Worm (Caenorhabditis elegans) whole organism, L4 larva: ENCODE measurements around the gene Y54F10AL.1.

Experiments used
- F26F4.8 ChIP-seq: fragments of 200-800 bp; sonication (Bioruptor generic); conservative IDR thresholded peaks from 2 replicates; pipeline ENCODE4 v1.3.6; 2022; ENCODE audit warnings: missing genetic modification characterization, missing compliant biosample characterization
- F44E2.7 ChIP-seq: fragments of 200-800 bp; sonication (Bioruptor generic); IDR thresholded peaks from 2 replicates; pipeline ENCODE4 v2.1.2; 2022; ENCODE audit warnings: missing genetic modification characterization, missing compliant biosample characterization
- T20F7.1 ChIP-seq: fragments of 200-800 bp; sonication (Bioruptor generic); optimal IDR thresholded peaks from 2 replicates; lab custom pipeline; 2018; ENCODE audit warnings: mild to moderate bottlenecking, missing genetic modification characterization, missing compliant biosample characterization
- Y75B8A.6 ChIP-seq: fragments of 200-800 bp; sonication (Bioruptor generic); IDR thresholded peaks from 2 replicates; pipeline ENCODE4 v1.3.6; 2022; ENCODE audit warnings: missing genetic modification reagents, missing genetic modification characterization, missing compliant biosample characterization
- ZK337.2 ChIP-seq: fragments of 200-800 bp; sonication (Bioruptor generic); IDR thresholded peaks from 2 replicates; pipeline ENCODE4 v1.3.6; 2022; ENCODE audit warnings: missing genetic modification reagents, missing genetic modification characterization, missing compliant biosample characterization
- aha-1 ChIP-seq: fragments of 150-350 bp; peaks from one replicate; lab custom pipeline; 2014; ENCODE audit warnings: missing biosample characterization, missing genetic modification characterization
- arid-1 ChIP-seq: fragments of 200-800 bp; sonication (Bioruptor generic); conservative IDR thresholded peaks from 2 replicates; pipeline ENCODE4 v1.3.6; 2022; ENCODE audit warnings: missing genetic modification reagents, missing genetic modification characterization, missing compliant biosample characterization
- ceh-62 ChIP-seq: sonication (generic microtip); optimal IDR thresholded peaks from 2 replicates; lab custom pipeline; 2017; ENCODE audit warnings: missing biosample characterization, missing genetic modification characterization
- ceh-82 ChIP-seq: sonication (generic microtip); optimal IDR thresholded peaks from 2 replicates; lab custom pipeline; 2017; ENCODE audit warnings: missing biosample characterization, missing genetic modification characterization
- duxl-1 ChIP-seq: sonication (generic microtip); optimal IDR thresholded peaks from 2 replicates; lab custom pipeline; 2016; ENCODE audit warnings: mild to moderate bottlenecking, missing genetic modification characterization, moderate library complexity, missing compliant biosample characterization; ENCODE audit not compliant: poor library complexity
- egl-43 ChIP-seq: fragments of 200-800 bp; sonication (Bioruptor generic); IDR thresholded peaks from 2 replicates; pipeline ENCODE4 v1.3.6; 2022; ENCODE audit warnings: missing genetic modification reagents, missing genetic modification characterization, missing compliant biosample characterization
- fkh-10 ChIP-seq: fragments of 150-350 bp; optimal IDR thresholded peaks from 2 replicates; lab custom pipeline; 2014; ENCODE audit warnings: missing biosample characterization, missing genetic modification reagents, missing genetic modification characterization
- hmg-1.1 ChIP-seq: fragments of 200-800 bp; sonication (Bioruptor generic); IDR thresholded peaks from 2 replicates; pipeline ENCODE4 v1.3.6; 2022; ENCODE audit warnings: missing genetic modification reagents, missing genetic modification characterization, missing compliant biosample characterization
- lim-7 ChIP-seq: fragments of 200-800 bp; sonication (Bioruptor generic); IDR thresholded peaks from 2 replicates; pipeline ENCODE4 v1.3.6; 2022; ENCODE audit warnings: missing genetic modification characterization, missing compliant biosample characterization
- lin-1 ChIP-seq: fragments of 200-800 bp; sonication (Bioruptor generic); IDR thresholded peaks from 2 replicates; pipeline ENCODE4 v1.3.6; 2022; ENCODE audit warnings: missing genetic modification reagents, missing genetic modification characterization, missing compliant biosample characterization
- lin-13 ChIP-seq: fragments of 150-350 bp; optimal IDR thresholded peaks from 2 replicates; lab custom pipeline; 2014; ENCODE audit warnings: missing biosample characterization, missing genetic modification reagents, missing genetic modification characterization
- lin-38 ChIP-seq: fragments of 200-800 bp; sonication (Bioruptor generic); IDR thresholded peaks from 2 replicates; pipeline ENCODE4 v1.3.6; 2022; ENCODE audit warnings: missing genetic modification reagents, missing genetic modification characterization, missing compliant biosample characterization
- lin-39 ChIP-seq: fragments of 150-350 bp; optimal IDR thresholded peaks from 2 replicates; lab custom pipeline; 2014; ENCODE audit warnings: missing biosample characterization, missing genetic modification reagents, missing genetic modification characterization
- lsy-2 ChIP-seq, 2 experiments: fragments of 150-350 bp in 1 of 2; sonication (generic microtip) in 1 of 2; optimal IDR thresholded peaks; 2 replicates each; lab custom pipeline; 2014 to 2017; ENCODE audit warnings: missing biosample characterization in 2 of 2, missing genetic modification characterization in 2 of 2
- madf-5 ChIP-seq, 2 experiments: fragments of 200-800 bp; sonication (Bioruptor generic); IDR thresholded peaks; 2 replicates each; pipeline ENCODE4 v1.3.6; 2022; ENCODE audit warnings: missing compliant biosample characterization in 2 of 2, missing genetic modification characterization in 2 of 2
- mdl-1 ChIP-seq, 2 experiments: fragments of 150-350 bp in 1 of 2; sonication (generic microtip) in 1 of 2; optimal IDR thresholded peaks; 2 replicates each; lab custom pipeline; 2014 to 2017; ENCODE audit warnings: missing biosample characterization in 2 of 2, missing genetic modification characterization in 2 of 2
- mep-1 ChIP-seq: fragments of 150-350 bp; sonication (generic microtip); optimal IDR thresholded peaks from 3 replicates; lab custom pipeline; 2014; ENCODE audit warnings: missing biosample characterization, missing genetic modification characterization
- mxl-3 ChIP-seq: fragments of 200-800 bp; sonication (Bioruptor generic); optimal IDR thresholded peaks from 2 replicates; lab custom pipeline; 2018; ENCODE audit warnings: mild to moderate bottlenecking, missing genetic modification characterization, missing compliant biosample characterization
- nhr-10 ChIP-seq: fragments of 150-350 bp; optimal IDR thresholded peaks from 2 replicates; lab custom pipeline; 2014; ENCODE audit warnings: missing biosample characterization, missing genetic modification characterization
- nhr-42 ChIP-seq: fragments of 200-800 bp; sonication (Bioruptor generic); IDR thresholded peaks from 2 replicates; pipeline ENCODE4 v1.3.6; 2022; ENCODE audit warnings: missing genetic modification characterization, missing compliant biosample characterization
- nhr-48 ChIP-seq: sonication (generic microtip); optimal IDR thresholded peaks from 2 replicates; lab custom pipeline; 2016; ENCODE audit warnings: mild to moderate bottlenecking, missing genetic modification characterization, missing compliant biosample characterization
- nhr-6 ChIP-seq: fragments of 150-350 bp; optimal IDR thresholded peaks from 2 replicates; lab custom pipeline; 2014; ENCODE audit warnings: missing biosample characterization, missing genetic modification characterization
- nhr-76 ChIP-seq: fragments of 150-350 bp; optimal IDR thresholded peaks from 2 replicates; lab custom pipeline; 2014; ENCODE audit warnings: missing biosample characterization, missing genetic modification characterization
- nhr-77 ChIP-seq: fragments of 150-350 bp; optimal IDR thresholded peaks from 2 replicates; lab custom pipeline; 2014; ENCODE audit warnings: missing biosample characterization, missing genetic modification characterization
- rbr-2 ChIP-seq: sonication (generic microtip); optimal IDR thresholded peaks from 2 replicates; lab custom pipeline; 2016; ENCODE audit warnings: missing genotype, missing genetic modification characterization, missing compliant biosample characterization
- saeg-2 ChIP-seq: fragments of 200-800 bp; sonication (Bioruptor generic); IDR thresholded peaks from 2 replicates; pipeline ENCODE4 v1.3.6; 2022; ENCODE audit warnings: missing genetic modification reagents, missing genetic modification characterization, missing compliant biosample characterization
- sdz-12 ChIP-seq: fragments of 200-800 bp; sonication (Bioruptor generic); optimal IDR thresholded peaks from 2 replicates; lab custom pipeline; 2018; ENCODE audit warnings: mild to moderate bottlenecking, missing genetic modification characterization, missing compliant biosample characterization
- set-16 ChIP-seq: fragments of 200-800 bp; sonication (Bioruptor generic); IDR thresholded peaks from 2 replicates; pipeline ENCODE4 v1.3.6; 2022; ENCODE audit warnings: missing genetic modification reagents, missing genetic modification characterization, missing compliant biosample characterization
- spr-1 ChIP-seq: sonication (generic microtip); optimal IDR thresholded peaks from 2 replicates; lab custom pipeline; 2016; ENCODE audit warnings: mild to moderate bottlenecking, missing genetic modification characterization, missing compliant biosample characterization
- zag-1 ChIP-seq: fragments of 150-350 bp; optimal IDR thresholded peaks from 2 replicates; lab custom pipeline; 2014; ENCODE audit warnings: missing biosample characterization, missing genetic modification characterization
- zfp-3 ChIP-seq: fragments of 200-800 bp; sonication (Bioruptor generic); conservative IDR thresholded peaks from 2 replicates; pipeline ENCODE4 v1.3.6; 2022; ENCODE audit warnings: missing genetic modification reagents, missing genetic modification characterization, missing compliant biosample characterization
- zip-11 ChIP-seq: fragments of 200-800 bp; sonication (Bioruptor generic); IDR thresholded peaks from 2 replicates; pipeline ENCODE4 v1.3.6; 2022; ENCODE audit warnings: missing genetic modification characterization, missing compliant biosample characterization
- zip-2 ChIP-seq: fragments of 150-350 bp; optimal IDR thresholded peaks from 2 replicates; lab custom pipeline; 2014; ENCODE audit warnings: missing biosample characterization, missing genetic modification characterization

Y54F10AL.1 gene

DNA sequence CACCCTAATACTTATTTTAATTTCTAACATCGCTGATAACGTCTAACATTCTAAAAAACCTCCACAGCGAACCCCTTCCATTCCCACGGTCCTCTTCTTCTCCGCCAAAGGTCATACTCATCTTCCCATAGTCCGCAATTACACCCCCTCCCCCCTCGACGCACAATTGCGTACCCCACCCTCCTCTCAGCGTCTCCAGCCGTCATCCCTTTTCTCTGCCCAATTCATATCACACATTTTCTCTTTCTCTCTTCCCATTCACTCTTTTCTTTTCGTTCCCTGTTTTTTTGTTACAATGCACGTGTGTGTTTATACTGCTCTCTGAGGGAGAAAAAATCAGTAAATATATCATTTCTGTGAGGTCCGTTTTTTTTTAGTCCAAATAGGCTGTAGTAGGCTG is 15.7 kb upstream of the Y54F10AL.1 start (continued):
- peak; percentile 54 for TF ChIP-seq lin-13 (GFP tag; lab: Kevin White, UChicago)
- no peak for TF ChIP-seq saeg-2 (GFP tag; lab: Robert Waterston, UW)
- no peak for TF ChIP-seq nhr-48
- TF ChIP-seq zip-11: no peak
- TF ChIP-seq zfp-3: no peak
- TF ChIP-seq rbr-2 (tag; lab: Kevin White, UChicago): no peak
- no peak for TF ChIP-seq nhr-10 (tag; lab: Kevin White, UChicago)
- TF ChIP-seq set-16: peak; percentile 38; the same call in 1 of the 2 replicates
- TF ChIP-seq lin-38 (GFP tag; lab: Robert Waterston, UW): peak; percentile 61
- TF ChIP-seq nhr-42 (GFP tag; lab: Robert Waterston, UW): no peak
- TF ChIP-seq nhr-6 (tag; lab: Kevin White, UChicago): peak; percentile 39
- TF ChIP-seq ZK337.2 (GFP tag; lab: Robert Waterston, UW): peak; percentile 40; the same call in 1 of the 2 replicates
- peak; percentile 26 for TF ChIP-seq aha-1 (tag; lab: Kevin White, UChicago)
- peak; percentile 33 to 92 for TF ChIP-seq mdl-1 (tag; optimal IDR thresholded peaks at IDR 0.05; lab: Kevin White, UChicago)
- no peak for TF ChIP-seq fkh-10 (GFP tag; lab: Kevin White, UChicago)
- no peak for TF ChIP-seq nhr-77
- TF ChIP-seq nhr-76 (tag; lab: Kevin White, UChicago): no peak
- 0 out of 2 replicates have a peak, but pooled peaks have one; percentile 12 for TF ChIP-seq lim-7 (GFP tag; lab: Robert Waterston, UW)
- no peak for TF ChIP-seq lin-39 (tag; lab: Kevin White, UChicago)
- peak; percentile 48; the same call in 1 of the 2 replicates for TF ChIP-seq egl-43 (GFP tag; lab: Robert Waterston, UW)
- no peak for TF ChIP-seq ceh-62 (tag; lab: Kevin White, UChicago)
- peak; percentile 87 for TF ChIP-seq mxl-3 (GFP tag; lab: Kevin White, UChicago)
- TF ChIP-seq ceh-82 (tag; lab: Kevin White, UChicago): no peak
- peak; percentile 72 for TF ChIP-seq hmg-1.1 (GFP tag; lab: Robert Waterston, UW)
- TF ChIP-seq arid-1 (GFP tag; lab: Robert Waterston, UW): 0 out of 2 replicates have a peak, but pooled peaks have one; percentile 23
- TF ChIP-seq mep-1 (tag; lab: Kevin White, UChicago): peak; percentile 85

DNA sequence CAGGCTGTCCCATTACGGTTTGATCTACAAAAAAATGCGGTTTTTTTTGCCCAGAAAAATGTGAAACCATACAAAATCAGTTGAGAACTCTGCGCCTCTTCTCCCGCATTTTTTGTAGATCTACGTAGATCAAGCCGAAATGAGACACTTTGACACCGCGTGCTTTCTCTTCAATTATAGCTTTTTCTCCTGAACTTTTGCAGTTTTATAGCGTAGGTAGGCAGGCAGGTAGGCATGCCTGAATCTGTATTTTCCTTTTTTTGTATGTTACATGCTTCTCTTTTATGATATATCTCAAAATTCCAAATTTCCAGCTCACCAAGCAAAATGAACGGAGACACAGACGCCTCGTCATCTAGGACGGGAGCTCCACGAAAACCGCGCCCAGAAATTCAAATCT is 14.0 kb upstream of the Y54F10AL.1 start, which contains the start of gene smg-6:
Gene smg-6, plus strand, starts transcription at position 301 of the 400 bp plus-strand sequence.
- TF ChIP-seq nhr-6 (tag; lab: Kevin White, UChicago) (no peak), Y75B8A.6 (no peak), zag-1 (tag; lab: Kevin White, UChicago) (no peak), rbr-2 (tag; lab: Kevin White, UChicago) (no peak), duxl-1 (tag; lab: Kevin White, UChicago) (no peak), F26F4.8 (GFP tag; lab: Robert Waterston, UW) (no peak), T20F7.1 (GFP tag; lab: Kevin White, UChicago) (no peak)

DNA sequence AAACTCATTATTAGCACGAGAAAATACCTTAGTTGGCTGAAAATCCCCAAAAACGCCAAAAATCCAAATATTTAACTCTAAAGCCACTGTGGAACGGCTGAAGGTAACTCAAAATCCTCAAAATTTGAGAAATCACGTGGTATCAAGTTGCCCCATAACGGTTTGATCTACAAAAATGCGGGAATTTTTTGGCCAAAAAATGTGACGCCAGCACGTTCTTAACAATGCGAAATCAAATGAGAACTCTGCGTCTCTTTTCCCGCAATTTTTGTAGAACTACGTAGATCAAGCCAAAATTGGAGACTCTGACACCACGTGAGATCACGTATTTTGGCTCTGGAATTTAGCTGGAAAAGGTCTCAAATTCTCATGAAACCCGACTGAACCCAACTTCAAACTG is 12.7 kb upstream of the Y54F10AL.1 start:
- TF ChIP-seq lsy-2 (tag; optimal IDR thresholded peaks at IDR 0.05; lab: Kevin White, UChicago) (no peak), madf-5 (GFP tag; IDR thresholded peaks at IDR 0.05; lab: Robert Waterston, UW) (no peak), F44E2.7 (no peak), spr-1 (tag; lab: Kevin White, UChicago) (no peak), zip-2 (tag; lab: Kevin White, UChicago) (no peak), lin-1 (GFP tag; lab: Robert Waterston, UW) (no peak), saeg-2 (GFP tag; lab: Robert Waterston, UW) (no peak), sdz-12 (GFP tag; lab: Kevin White, UChicago) (no peak)
